Worm (Caenorhabditis elegans) whole organism, L3 larva: ENCODE data around the gene Y46H3A.5.
A peak's percentile ranks its signal among the peaks of the same experiment; 100 is the strongest.

Source experiments
- R02D3.7 ChIP-seq: fragments of 150-350 bp; optimal IDR thresholded peaks from 2 replicates; lab custom pipeline; 2014; ENCODE audit warnings: missing biosample characterization, missing genetic modification characterization
- ZK546.5 ChIP-seq: sonication (generic microtip); optimal IDR thresholded peaks from 2 replicates; lab custom pipeline; 2017; ENCODE audit warnings: missing biosample characterization, missing genetic modification characterization
- aly-2 ChIP-seq: fragments of 150-350 bp; optimal IDR thresholded peaks from 2 replicates; lab custom pipeline; 2014; ENCODE audit warnings: missing biosample characterization, missing genetic modification characterization
- ama-1 ChIP-seq: fragments of 150-350 bp; optimal IDR thresholded peaks from 2 replicates; lab custom pipeline; 2018
- ceh-16 ChIP-seq: sonication (generic microtip); optimal IDR thresholded peaks from 2 replicates; lab custom pipeline; 2017; ENCODE audit warnings: missing biosample characterization, missing genetic modification characterization
- ceh-28 ChIP-seq: fragments of 150-350 bp; optimal IDR thresholded peaks from 2 replicates; lab custom pipeline; 2014; ENCODE audit warnings: missing biosample characterization, missing genetic modification reagents, missing genetic modification characterization
- ceh-82 ChIP-seq: fragments of 150-350 bp; optimal IDR thresholded peaks from 2 replicates; lab custom pipeline; 2014; ENCODE audit warnings: missing biosample characterization, missing genetic modification characterization
- ceh-9 ChIP-seq: sonication (generic microtip); optimal IDR thresholded peaks from 2 replicates; lab custom pipeline; 2018; ENCODE audit warnings: missing biosample characterization, missing genetic modification characterization
- daf-12 ChIP-seq: fragments of 150-350 bp; optimal IDR thresholded peaks from 2 replicates; lab custom pipeline; 2014; ENCODE audit warnings: missing biosample characterization, missing genetic modification reagents, missing genetic modification characterization
- egl-27 ChIP-seq: sonication (generic microtip); optimal IDR thresholded peaks from 4 replicates; lab custom pipeline; 2017; ENCODE audit warnings: missing biosample characterization, missing genetic modification reagents, missing genetic modification characterization
- egl-5 ChIP-seq: fragments of 150-350 bp; optimal IDR thresholded peaks from 2 replicates; lab custom pipeline; 2017; ENCODE audit warnings: missing biosample characterization, missing genetic modification reagents, missing genetic modification characterization, inconsistent platforms
- elt-3 ChIP-seq, 3 experiments: fragments of 150-350 bp in 1 of 3; sonication (generic microtip) in 2 of 3; optimal IDR thresholded peaks; 2 replicates in 2 of 3; 4 replicates in 1 of 3; lab custom pipeline; 2014 to 2017; ENCODE audit warnings: missing biosample characterization in 3 of 3, missing genetic modification characterization in 3 of 3
- eor-1 ChIP-seq, 2 experiments: fragments of 150-350 bp; optimal IDR thresholded peaks; 2 replicates each; lab custom pipeline; 2014 to 2018; ENCODE audit warnings: missing biosample characterization in 2 of 2, missing genetic modification characterization in 2 of 2
- fkh-10 ChIP-seq: sonication (generic microtip); optimal IDR thresholded peaks from 2 replicates; lab custom pipeline; 2017; ENCODE audit warnings: missing biosample characterization, missing genetic modification reagents, missing genetic modification characterization
- fos-1 ChIP-seq: fragments of 150-350 bp; optimal IDR thresholded peaks from 2 replicates; lab custom pipeline; 2014; ENCODE audit warnings: missing biosample characterization, missing genetic modification characterization
- jun-1 ChIP-seq: fragments of 150-350 bp; optimal IDR thresholded peaks from 2 replicates; lab custom pipeline; 2014; ENCODE audit warnings: missing biosample characterization, missing genetic modification reagents, missing genetic modification characterization
- lin-15B ChIP-seq: fragments of 150-350 bp; optimal IDR thresholded peaks from 2 replicates; lab custom pipeline; 2014; ENCODE audit warnings: missing biosample characterization, missing genetic modification characterization
- lin-39 ChIP-seq: fragments of 150-350 bp; optimal IDR thresholded peaks from 2 replicates; lab custom pipeline; 2018; ENCODE audit warnings: missing biosample characterization, missing genetic modification reagents, missing genetic modification characterization
- lsy-12 ChIP-seq: sonication (generic microtip); optimal IDR thresholded peaks from 2 replicates; lab custom pipeline; 2016; ENCODE audit warnings: mild to moderate bottlenecking, missing genetic modification characterization, missing compliant biosample characterization
- mml-1 ChIP-seq: fragments of 150-350 bp; sonication (generic microtip); optimal IDR thresholded peaks from 3 replicates; lab custom pipeline; 2014; ENCODE audit warnings: missing biosample characterization, missing genetic modification characterization
- nfya-1 ChIP-seq: sonication (generic microtip); optimal IDR thresholded peaks from 2 replicates; lab custom pipeline; 2017; ENCODE audit warnings: missing genetic modification characterization, mild to moderate bottlenecking, missing compliant biosample characterization, antibody characterized with exemption, moderate library complexity; ENCODE audit not compliant: insufficient read depth
- nhr-12 ChIP-seq: fragments of 150-350 bp; optimal IDR thresholded peaks from 2 replicates; lab custom pipeline; 2014; ENCODE audit warnings: missing biosample characterization, missing genetic modification characterization
- nhr-23 ChIP-seq: fragments of 150-350 bp; optimal IDR thresholded peaks from 2 replicates; lab custom pipeline; 2014; ENCODE audit warnings: missing biosample characterization, missing genetic modification reagents, missing genetic modification characterization
- nhr-237 ChIP-seq: fragments of 150-350 bp; optimal IDR thresholded peaks from 2 replicates; lab custom pipeline; 2014; ENCODE audit warnings: missing biosample characterization, missing genetic modification characterization
- nhr-25 ChIP-seq: sonication (generic microtip); optimal IDR thresholded peaks from 2 replicates; lab custom pipeline; 2017; ENCODE audit warnings: missing biosample characterization, missing genetic modification characterization
- nhr-28 ChIP-seq: fragments of 150-350 bp; optimal IDR thresholded peaks from 2 replicates; lab custom pipeline; 2014; ENCODE audit warnings: missing biosample characterization, missing genetic modification characterization
- nhr-67 ChIP-seq: fragments of 150-350 bp; optimal IDR thresholded peaks from 2 replicates; lab custom pipeline; 2014; ENCODE audit warnings: missing biosample characterization, missing genetic modification characterization
- nhr-76 ChIP-seq: fragments of 150-350 bp; sonication (generic microtip); optimal IDR thresholded peaks from 5 replicates; lab custom pipeline; 2014; ENCODE audit warnings: missing biosample characterization, missing genetic modification characterization
- nhr-77 ChIP-seq: fragments of 150-350 bp; optimal IDR thresholded peaks from 2 replicates; lab custom pipeline; 2014; ENCODE audit warnings: missing biosample characterization, missing genetic modification characterization
- pha-4 ChIP-seq: fragments of 150-350 bp; optimal IDR thresholded peaks from 2 replicates; lab custom pipeline; 2014; ENCODE audit warnings: missing biosample characterization, missing genetic modification reagents, missing genetic modification characterization
- pqm-1 ChIP-seq: fragments of 150-350 bp; optimal IDR thresholded peaks from 2 replicates; lab custom pipeline; 2017; ENCODE audit warnings: missing biosample characterization, missing genetic modification characterization, inconsistent platforms
- sea-2 ChIP-seq: fragments of 150-350 bp; sonication (generic microtip); optimal IDR thresholded peaks from 4 replicates; lab custom pipeline; 2014; ENCODE audit warnings: missing biosample characterization, missing genetic modification reagents, missing genetic modification characterization
- skn-1 ChIP-seq: fragments of 150-350 bp; optimal IDR thresholded peaks from 2 replicates; lab custom pipeline; 2014; ENCODE audit warnings: missing biosample characterization, missing genetic modification characterization
- snpc-4 ChIP-seq: fragments of 150-350 bp; optimal IDR thresholded peaks from 2 replicates; lab custom pipeline; 2014; ENCODE audit warnings: missing biosample characterization, missing genetic modification characterization
- unc-39 ChIP-seq: sonication (generic microtip); optimal IDR thresholded peaks from 4 replicates; lab custom pipeline; 2017; ENCODE audit warnings: missing biosample characterization, missing genetic modification characterization
- unc-62 ChIP-seq: fragments of 150-350 bp; sonication (generic microtip); optimal IDR thresholded peaks from 4 replicates; lab custom pipeline; 2014; ENCODE audit warnings: missing biosample characterization, missing genetic modification reagents, missing genetic modification characterization
- zag-1 ChIP-seq: fragments of 150-350 bp; optimal IDR thresholded peaks from 2 replicates; lab custom pipeline; 2014; ENCODE audit warnings: missing biosample characterization, missing genetic modification characterization
- ztf-11 ChIP-seq: fragments of 150-350 bp; optimal IDR thresholded peaks from 2 replicates; lab custom pipeline; 2014; ENCODE audit warnings: missing biosample characterization, missing genetic modification characterization
- ztf-4 ChIP-seq: fragments of 150-350 bp; optimal IDR thresholded peaks from 2 replicates; lab custom pipeline; 2014; ENCODE audit warnings: missing biosample characterization, missing genetic modification characterization

Gene Y46H3A.5

ce11 chrV:1804034-1804542 lies 10.6 kb downstream of the Y46H3A.5 start:
- TF ChIP-seq nhr-77 (tag; lab: Kevin White, UChicago) = no peak
- no peak for TF ChIP-seq ceh-82 (tag; lab: Kevin White, UChicago)
- TF ChIP-seq daf-12 (tag; lab: Kevin White, UChicago) = no peak
- no peak for TF ChIP-seq ceh-28
- no peak for TF ChIP-seq nhr-12 (tag; lab: Kevin White, UChicago)
- TF ChIP-seq ceh-16 (tag; lab: Kevin White, UChicago) = no peak
- TF ChIP-seq nhr-76 (tag; lab: Kevin White, UChicago) = no peak
- peak; percentile 12 for TF ChIP-seq nfya-1
- no peak for TF ChIP-seq fos-1
- no peak for TF ChIP-seq unc-62 (GFP tag; lab: Kevin White, UChicago)
- TF ChIP-seq ama-1 (lab: Kevin White, UChicago) = peak; percentile 92
- TF ChIP-seq lsy-12 (tag; lab: Kevin White, UChicago) = no peak
- TF ChIP-seq unc-39 = no peak
- TF ChIP-seq nhr-28 (tag; lab: Kevin White, UChicago) = no peak
- no peak for TF ChIP-seq skn-1 (tag; lab: Kevin White, UChicago)
- no peak for TF ChIP-seq ZK546.5 (tag; lab: Kevin White, UChicago)
- TF ChIP-seq pha-4 = peak; percentile 37
- no peak for TF ChIP-seq ztf-11 (tag; lab: Kevin White, UChicago)
- TF ChIP-seq jun-1 (tag; lab: Kevin White, UChicago) = no peak
- TF ChIP-seq aly-2 (tag; lab: Kevin White, UChicago) = no peak
- TF ChIP-seq ceh-9 = no peak
- TF ChIP-seq elt-3 (tag; optimal IDR thresholded peaks at IDR 0.05; lab: Kevin White, UChicago) = no peak
- TF ChIP-seq zag-1 = no peak

ce11 chrV:1803043-1803442 lies 11.6 kb downstream of the Y46H3A.5 start, which contains the start of gene srt-41:
Gene srt-41, minus strand, starts transcription at chrV:1803143.
- TF ChIP-seq lsy-12 (tag; lab: Kevin White, UChicago) (no peak), ceh-16 (tag; lab: Kevin White, UChicago) (no peak), nhr-23 (tag; lab: Kevin White, UChicago) (no peak), ceh-82 (tag; lab: Kevin White, UChicago) (no peak), sea-2 (GFP tag; lab: Kevin White, UChicago) (no peak), eor-1 (tag; optimal IDR thresholded peaks at IDR 0.05; lab: Kevin White, UChicago) (no peak), R02D3.7 (no peak), fos-1 (no peak), jun-1 (tag; lab: Kevin White, UChicago) (no peak), fkh-10 (no peak), nhr-28 (tag; lab: Kevin White, UChicago) (no peak), daf-12 (tag; lab: Kevin White, UChicago) (no peak), ama-1 (lab: Kevin White, UChicago) (no peak), ceh-9 (no peak), egl-5 (tag; lab: Kevin White, UChicago) (no peak), nhr-67 (tag; lab: Kevin White, UChicago) (no peak), nhr-25 (tag; lab: Kevin White, UChicago) (no peak), ceh-28 (no peak), mml-1 (no peak), egl-27 (tag; lab: Kevin White, UChicago) (no peak)

- TF ChIP-seq nhr-77 (tag; lab: Kevin White, UChicago) = no peak
- no peak for TF ChIP-seq ztf-4 (tag; lab: Kevin White, UChicago)
- TF ChIP-seq egl-5 (tag; lab: Kevin White, UChicago) = no peak
- TF ChIP-seq nhr-237 (tag; lab: Kevin White, UChicago) = no peak
- no peak for TF ChIP-seq lsy-12 (tag; lab: Kevin White, UChicago)
- TF ChIP-seq fos-1 = no peak
- TF ChIP-seq nhr-12 (tag; lab: Kevin White, UChicago) = no peak
- no peak for TF ChIP-seq pha-4
- no peak for TF ChIP-seq skn-1 (tag; lab: Kevin White, UChicago)
- TF ChIP-seq zag-1 = no peak
- no peak for TF ChIP-seq snpc-4 (tag; lab: Kevin White, UChicago)
- no peak for TF ChIP-seq nhr-23 (tag; lab: Kevin White, UChicago)
- TF ChIP-seq lin-39 (tag; lab: Kevin White, UChicago) = no peak
These were observed 16.8 kb downstream of the Y46H3A.5 start, which contains the start of gene F36H9.10 for ce11 chrV:1797900-1798299. Gene F36H9.10, plus strand, starts transcription at chrV:1798200.

ce11 chrV:1794218-1794617 lies 20.5 kb downstream of the Y46H3A.5 start, which contains the start of gene F36H9.1:
Gene F36H9.1, plus strand, starts transcription at chrV:1794518.
- no peak for TF ChIP-seq ceh-16 (tag; lab: Kevin White, UChicago)
- no peak for TF ChIP-seq unc-39
- TF ChIP-seq nhr-77 (tag; lab: Kevin White, UChicago) = no peak
- TF ChIP-seq lin-15B (tag; lab: Kevin White, UChicago) = no peak
- no peak for TF ChIP-seq elt-3 (tag; optimal IDR thresholded peaks at IDR 0.05; lab: Kevin White, UChicago)
- TF ChIP-seq nhr-12 (tag; lab: Kevin White, UChicago) = no peak
- no peak for TF ChIP-seq egl-27 (tag; lab: Kevin White, UChicago)
- no peak for TF ChIP-seq lin-39 (tag; lab: Kevin White, UChicago)
- TF ChIP-seq zag-1 = no peak
- TF ChIP-seq ceh-82 (tag; lab: Kevin White, UChicago) = no peak
- no peak for TF ChIP-seq unc-62 (GFP tag; lab: Kevin White, UChicago)
- TF ChIP-seq fos-1 = no peak
- no peak for TF ChIP-seq pqm-1 (tag; lab: Kevin White, UChicago)
- no peak for TF ChIP-seq ceh-9
- TF ChIP-seq fkh-10 = no peak
